Worm (Caenorhabditis elegans): ENCODE results near the gene K07H8.11.
A peak's percentile ranks its signal among the peaks of the same experiment; 100 is the strongest.

K07H8.11 gene

DNA sequence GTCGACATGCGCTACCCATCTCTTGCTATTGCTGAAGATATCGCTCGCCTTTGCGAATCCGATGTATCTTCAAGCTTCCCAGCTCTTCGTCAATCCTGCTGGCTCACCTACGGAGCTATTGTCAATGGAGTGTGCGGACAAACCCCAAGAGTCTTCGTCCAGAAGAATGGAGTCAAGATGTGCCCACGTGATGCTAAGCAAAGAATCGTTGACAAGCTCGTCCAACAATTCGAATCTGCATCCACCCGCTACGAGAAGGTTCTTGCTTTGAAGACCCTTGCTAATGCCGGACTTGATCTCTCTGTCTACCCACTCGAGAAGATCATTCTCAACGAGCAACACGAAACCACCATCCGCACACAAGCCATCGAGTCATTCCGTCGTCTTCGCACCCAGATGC is 12.5 kb downstream of the K07H8.11 start:
- TF ChIP-seq nhr-90 (tag; optimal IDR thresholded peaks at IDR 0.05), result peak; percentile 52
- TF ChIP-seq repo-1 (tag; optimal IDR thresholded peaks at IDR 0.05), result peak; percentile 65
- 0 out of 2 replicates have a peak, but pooled peaks have one; percentile 4 for TF ChIP-seq F37B4.10 (GFP tag; IDR thresholded peaks at IDR 0.05)
- no peak for TF ChIP-seq nhr-27 (tag; optimal IDR thresholded peaks at IDR 0.05)
- peak; percentile 67 for TF ChIP-seq atf-7 (tag; optimal IDR thresholded peaks at IDR 0.05)
- no peak for TF ChIP-seq ama-1 (optimal IDR thresholded peaks at IDR 0.05)
- no peak for TF ChIP-seq ama-1 (GFP tag; optimal IDR thresholded peaks at IDR 0.05)
- TF ChIP-seq Y53G8AR.9 (GFP tag; conservative IDR thresholded peaks at IDR 0.05), result 0 out of 2 replicates have a peak, but pooled peaks have one; percentile 7
- TF ChIP-seq rcor-1 (GFP tag; IDR thresholded peaks at IDR 0.05), result 0 out of 2 replicates have a peak, but pooled peaks have one; percentile 12
- TF ChIP-seq madf-6 (GFP tag; IDR thresholded peaks at IDR 0.05), result no peak
- no peak for TF ChIP-seq Y67H2A.10 (GFP tag; conservative IDR thresholded peaks at IDR 0.05)
- no peak for TF ChIP-seq snpc-4 (GFP tag; optimal IDR thresholded peaks at IDR 0.05)
- TF ChIP-seq snpc-4 (tag; optimal IDR thresholded peaks at IDR 0.05), result no peak
- no peak for TF ChIP-seq egl-18 (GFP tag; IDR thresholded peaks at IDR 0.05)
- peak; percentile 26 for TF ChIP-seq F22D6.2 (tag; optimal IDR thresholded peaks at IDR 0.05)
- peak; percentile 60; the same call in 1 of the 2 replicates for TF ChIP-seq madf-3 (GFP tag; IDR thresholded peaks at IDR 0.05)
- TF ChIP-seq ztf-28 (GFP tag; IDR thresholded peaks at IDR 0.05), result no peak
- 0 out of 2 replicates have a peak, but pooled peaks have one; percentile 2 for TF ChIP-seq B0336.3 (GFP tag; IDR thresholded peaks at IDR 0.05)
- no peak for TF ChIP-seq ztf-25 (GFP tag; IDR thresholded peaks at IDR 0.05)
- no peak for TF ChIP-seq zfh-2 (GFP tag; conservative IDR thresholded peaks at IDR 0.05)
- no peak for TF ChIP-seq bed-2 (GFP tag; IDR thresholded peaks at IDR 0.05)
- TF ChIP-seq K11D2.4 (GFP tag; IDR thresholded peaks at IDR 0.05), result no peak

DNA sequence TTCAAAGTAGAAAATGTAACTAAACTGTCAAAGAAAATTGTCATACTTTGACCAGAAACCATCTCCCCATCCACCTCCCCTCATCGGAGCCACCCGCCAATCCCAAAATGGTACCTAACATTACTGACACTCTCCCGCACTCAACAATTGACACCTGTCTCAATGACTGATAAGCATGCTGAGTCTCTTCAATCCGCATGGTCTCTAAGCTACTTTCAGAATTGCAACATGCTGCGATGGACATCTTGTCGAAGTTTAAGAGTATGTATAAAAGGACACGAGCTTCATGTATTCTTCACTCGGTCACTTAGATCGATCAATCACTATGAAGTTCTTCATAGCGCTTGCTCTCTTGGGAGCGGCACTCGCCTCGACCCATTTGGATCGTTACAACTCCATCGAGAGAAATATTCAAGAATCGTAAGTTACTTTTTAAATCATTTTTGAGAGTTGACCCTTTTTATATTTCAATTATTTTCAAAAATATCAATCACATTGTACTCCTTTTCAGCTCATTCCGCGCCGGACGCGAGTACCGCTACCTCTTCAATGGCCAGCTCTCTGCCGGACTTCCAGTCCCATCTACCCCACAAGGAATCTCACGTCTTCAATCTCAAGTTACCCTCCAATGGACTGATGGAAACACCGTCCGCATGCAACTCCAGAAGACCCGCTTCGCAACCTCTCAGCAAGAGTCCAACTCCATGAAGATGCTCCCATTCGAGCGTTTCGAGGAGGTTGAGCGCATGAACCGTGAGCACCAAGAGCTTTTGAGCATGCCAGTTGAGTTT is 14.1 kb downstream of the K07H8.11 start, which contains the start of gene vit-6:
vit-6 (plus strand) TSS at position 310 of the 791 bp plus-strand sequence.
- TF ChIP-seq mel-28 (tag; optimal IDR thresholded peaks at IDR 0.05; ENCODE audit: borderline replicate concordance), result no peak
- no peak for TF ChIP-seq tbx-9 (tag; optimal IDR thresholded peaks at IDR 0.05; ENCODE audit: borderline replicate concordance)
- TF ChIP-seq rpc-1 (optimal IDR thresholded peaks at IDR 0.05), result no peak
- TF ChIP-seq rpc-1 (tag; optimal IDR thresholded peaks at IDR 0.05), result no peak
- 0 out of 2 replicates have a peak, but pooled peaks have one; percentile 23 for TF ChIP-seq rcor-1 (GFP tag; IDR thresholded peaks at IDR 0.05)
- no peak for TF ChIP-seq nfya-2 (GFP tag; IDR thresholded peaks at IDR 0.05)
- no peak for TF ChIP-seq ztf-25 (GFP tag; IDR thresholded peaks at IDR 0.05)
- 0 out of 2 replicates have a peak, but pooled peaks have one; percentile 44 for TF ChIP-seq let-526 (GFP tag; IDR thresholded peaks at IDR 0.05)
- TF ChIP-seq tbp1 (GFP tag; optimal IDR thresholded peaks at IDR 0.05), result peak; percentile 24
- no peak for TF ChIP-seq ceh-40 (GFP tag; IDR thresholded peaks at IDR 0.05)
- no peak for TF ChIP-seq attf-5 (GFP tag; optimal IDR thresholded peaks at IDR 0.05)
- peak; percentile 24 for TF ChIP-seq fkh-3 (tag; optimal IDR thresholded peaks at IDR 0.05)
- no peak for TF ChIP-seq ceh-58 (GFP tag; IDR thresholded peaks at IDR 0.05)
- 0 out of 2 replicates have a peak, but pooled peaks have one; percentile 10 for TF ChIP-seq pbrm-1 (GFP tag; IDR thresholded peaks at IDR 0.05)
- no peak for TF ChIP-seq Y79H2A.3 (GFP tag; conservative IDR thresholded peaks at IDR 0.05)
- no peak for TF ChIP-seq F55B11.4 (tag; optimal IDR thresholded peaks at IDR 0.05; ENCODE audit: borderline replicate concordance, insufficient read depth)
- no peak for TF ChIP-seq lin-54 (GFP tag; optimal IDR thresholded peaks at IDR 0.05)
- no peak for TF ChIP-seq rec-8 (tag; optimal IDR thresholded peaks at IDR 0.05)
- TF ChIP-seq F33H1.4 (GFP tag; IDR thresholded peaks at IDR 0.05), result no peak
- 0 out of 2 replicates have a peak, but pooled peaks have one; percentile 36 for TF ChIP-seq cebp-2 (GFP tag; IDR thresholded peaks at IDR 0.05)
- peak; percentile 66 for TF ChIP-seq Y56A3A.18 (GFP tag; IDR thresholded peaks at IDR 0.05)
- peak; percentile 15 for TF ChIP-seq lin-40 (tag; optimal IDR thresholded peaks at IDR 0.05)
- peak; percentile 33 for TF ChIP-seq repo-1 (tag; optimal IDR thresholded peaks at IDR 0.05)
- no peak for TF ChIP-seq nhr-120 (GFP tag; IDR thresholded peaks at IDR 0.05)
- no peak for TF ChIP-seq die-1 (tag; optimal IDR thresholded peaks at IDR 0.05)
- no peak for TF ChIP-seq ceh-27 (GFP tag; optimal IDR thresholded peaks at IDR 0.05)
- no peak for TF ChIP-seq snpc-4 (GFP tag; optimal IDR thresholded peaks at IDR 0.05)
- no peak for TF ChIP-seq snpc-4 (tag; optimal IDR thresholded peaks at IDR 0.05)
- no peak for TF ChIP-seq lin-26 (GFP tag; IDR thresholded peaks at IDR 0.05)
- no peak for TF ChIP-seq mxl-1 (tag; optimal IDR thresholded peaks at IDR 0.05)
- no peak for TF ChIP-seq ztf-26 (tag; optimal IDR thresholded peaks at IDR 0.05)

All from whole organism, young adult.